Fruit fly (Drosophila melanogaster): ENCODE measurements around the gene CG13855.

The CG13855 gene

dm6 chr3R:22381077-22381476 lies 24.7 kb upstream of the CG13855 start, which contains the start of gene CG43342 (continued):
- TF ChIP-seq NK7.1 (GFP tag; optimal IDR thresholded peaks at IDR 0.05) = no peak
- TF ChIP-seq B-H2 (GFP tag; optimal IDR thresholded peaks at IDR 0.05) = no peak
- TF ChIP-seq bsh (GFP tag; optimal IDR thresholded peaks at IDR 0.05) = no peak
- TF ChIP-seq CG5953 (GFP tag; IDR thresholded peaks at IDR 0.05) = no peak
- no peak for TF ChIP-seq CG18476 (GFP tag; optimal IDR thresholded peaks at IDR 0.05)
- TF ChIP-seq E2f1 (GFP tag; IDR thresholded peaks at IDR 0.05) = no peak
- no peak for TF ChIP-seq CG31441 (GFP tag; IDR thresholded peaks at IDR 0.05)
- TF ChIP-seq Mad (GFP tag; optimal IDR thresholded peaks at IDR 0.05) = no peak
- no peak for TF ChIP-seq shn (GFP tag; optimal IDR thresholded peaks at IDR 0.05)
- no peak for TF ChIP-seq CG2875 (GFP tag; optimal IDR thresholded peaks at IDR 0.05)
- no peak for TF ChIP-seq CG11456 (GFP tag; IDR thresholded peaks at IDR 0.05)
- no peak for TF ChIP-seq lmd (GFP tag; IDR thresholded peaks at IDR 0.05)
- peak in 1 of 2 experiments; percentile 72 for TF ChIP-seq crp (GFP tag; optimal IDR thresholded peaks at IDR 0.05)
- no peak for TF ChIP-seq CG8765 (GFP tag; IDR thresholded peaks at IDR 0.05)
- TF ChIP-seq chinmo (GFP tag; IDR thresholded peaks at IDR 0.05; ENCODE audit: partially characterized antibody) = peak; percentile 79; the same call in 1 of the 4 replicates
- no peak for TF ChIP-seq sim (GFP tag; IDR thresholded peaks at IDR 0.05)
- TF ChIP-seq exex (tag; optimal IDR thresholded peaks at IDR 0.05) = no peak
- no peak for TF ChIP-seq CG12299 (tag; optimal IDR thresholded peaks at IDR 0.05)
- TF ChIP-seq peb (GFP tag; IDR thresholded peaks at IDR 0.05) = no peak
- no peak for TF ChIP-seq CG18619 (GFP tag; optimal IDR thresholded peaks at IDR 0.05)
- no peak for TF ChIP-seq danr (GFP tag; IDR thresholded peaks at IDR 0.05)
- TF ChIP-seq zf30C (GFP tag; optimal IDR thresholded peaks at IDR 0.05) = no peak
- TF ChIP-seq PHDP (tag; optimal IDR thresholded peaks at IDR 0.05) = no peak
- TF ChIP-seq CG3163 (GFP tag; optimal IDR thresholded peaks at IDR 0.05) = no peak
- TF ChIP-seq ems (GFP tag; optimal IDR thresholded peaks at IDR 0.05) = no peak
- no peak for TF ChIP-seq lilli (GFP tag; optimal IDR thresholded peaks at IDR 0.05)
- TF ChIP-seq fru (optimal IDR thresholded peaks at IDR 0.05) = no peak
- TF ChIP-seq CG43689 (GFP tag; IDR thresholded peaks at IDR 0.05) = no peak
- no peak for TF ChIP-seq Fer1 (GFP tag; optimal IDR thresholded peaks at IDR 0.05)
- TF ChIP-seq Atf6 (GFP tag; IDR thresholded peaks at IDR 0.05) = no peak
- TF ChIP-seq z (GFP tag; IDR thresholded peaks at IDR 0.05) = no peak
- TF ChIP-seq CG11398 (GFP tag; optimal IDR thresholded peaks at IDR 0.05) = no peak
- TF ChIP-seq D (optimal IDR thresholded peaks at IDR 0.05) = no peak
- no peak for TF ChIP-seq D (GFP tag; optimal IDR thresholded peaks at IDR 0.05)
- TF ChIP-seq sens (GFP tag) = peak; percentile 69
- TF ChIP-seq Nf-YC (tag; optimal IDR thresholded peaks at IDR 0.05) = no peak
- no peak for TF ChIP-seq gce (GFP tag; IDR thresholded peaks at IDR 0.05)
- TF ChIP-seq stwl (tag; optimal IDR thresholded peaks at IDR 0.05) = peak; percentile 73
- peak; percentile 37 for TF ChIP-seq CG1603 (tag; optimal IDR thresholded peaks at IDR 0.05)
- no peak for TF ChIP-seq eve (GFP tag; optimal IDR thresholded peaks at IDR 0.05)
- TF ChIP-seq abd-A (tag; optimal IDR thresholded peaks at IDR 0.05) = no peak
- no peak for TF ChIP-seq CG5180 (GFP tag; optimal IDR thresholded peaks at IDR 0.05)
- TF ChIP-seq disco-r (GFP tag; optimal IDR thresholded peaks at IDR 0.05) = no peak
- TF ChIP-seq ap (GFP tag; IDR thresholded peaks at IDR 0.05) = no peak
- no peak for TF ChIP-seq slbo (GFP tag; IDR thresholded peaks at IDR 0.05)
- no peak for TF ChIP-seq grn (GFP tag; optimal IDR thresholded peaks at IDR 0.05)
- TF ChIP-seq CG17385 (GFP tag; optimal IDR thresholded peaks at IDR 0.05) = no peak
- TF ChIP-seq Sox102F (GFP tag; optimal IDR thresholded peaks at IDR 0.05) = no peak
- TF ChIP-seq tx (GFP tag; optimal IDR thresholded peaks at IDR 0.05) = no peak
- TF ChIP-seq CG34224 (GFP tag; IDR thresholded peaks at IDR 0.05; ENCODE audit: partially characterized antibody) = peak; percentile 84
- no peak for TF ChIP-seq CG1024 (GFP tag; IDR thresholded peaks at IDR 0.05)
- TF ChIP-seq Dip2 (GFP tag; IDR thresholded peaks at IDR 0.05) = no peak
- no peak for TF ChIP-seq CG4854 (GFP tag; optimal IDR thresholded peaks at IDR 0.05)
